Worm (Caenorhabditis elegans) whole organism, L4 larva: ENCODE measurements around the gene ulp-1.

Source experiments
- F10B5.3 ChIP-seq: sonication (generic microtip); optimal IDR thresholded peaks from 2 replicates; lab custom pipeline; 2016; ENCODE audit warnings: mild to moderate bottlenecking, missing genetic modification characterization, missing compliant biosample characterization
- F49E8.2 ChIP-seq: sonication (generic microtip); optimal IDR thresholded peaks from 2 replicates; lab custom pipeline; 2016; ENCODE audit warnings: missing compliant biosample characterization, mild to moderate bottlenecking, missing genetic modification characterization, borderline replicate concordance
- R02D3.7 ChIP-seq: fragments of 150-350 bp; sonication (generic microtip); optimal IDR thresholded peaks from 3 replicates; lab custom pipeline; 2014; ENCODE audit warnings: missing biosample characterization, missing genetic modification characterization
- T26A8.4 ChIP-seq: fragments of 200-800 bp; sonication (Bioruptor generic); IDR thresholded peaks from 2 replicates; pipeline ENCODE4 v1.3.6; 2022; ENCODE audit warnings: missing genetic modification characterization, missing compliant biosample characterization
- Y105C5A.15 ChIP-seq: fragments of 200-800 bp; sonication (Bioruptor generic); IDR thresholded peaks from 2 replicates; pipeline ENCODE4 v1.3.6; 2022; ENCODE audit warnings: missing genetic modification characterization, missing compliant biosample characterization
- Y5F2A.4 ChIP-seq: fragments of 200-800 bp; sonication (Bioruptor generic); optimal IDR thresholded peaks from 2 replicates; lab custom pipeline; 2018; ENCODE audit warnings: mild to moderate bottlenecking, missing genetic modification characterization, missing compliant biosample characterization
- ZK337.2 ChIP-seq: fragments of 200-800 bp; sonication (Bioruptor generic); IDR thresholded peaks from 2 replicates; pipeline ENCODE4 v1.3.6; 2022; ENCODE audit warnings: missing genetic modification reagents, missing genetic modification characterization, missing compliant biosample characterization
- aly-2 ChIP-seq: sonication (generic microtip); optimal IDR thresholded peaks from 2 replicates; lab custom pipeline; 2018; ENCODE audit warnings: missing biosample characterization, missing genetic modification characterization
- ctbp-1 ChIP-seq: fragments of 200-800 bp; sonication (Bioruptor generic); IDR thresholded peaks from 2 replicates; pipeline ENCODE4 v1.3.6; 2022; ENCODE audit warnings: missing genetic modification reagents, missing genetic modification characterization, missing compliant biosample characterization
- daf-16 ChIP-seq, 3 experiments: sonication (generic microtip); optimal IDR thresholded peaks; 2 replicates each; lab custom pipeline; 2016 to 2017; ENCODE audit warnings: missing genetic modification characterization in 3 of 3, missing genetic modification reagents in 3 of 3, mild to moderate bottlenecking in 2 of 3, missing compliant biosample characterization in 2 of 3, missing biosample characterization in 1 of 3, moderate library complexity in 1 of 3
- daf-19 ChIP-seq: fragments of 200-800 bp; sonication (Bioruptor generic); conservative IDR thresholded peaks from 2 replicates; pipeline ENCODE4 v1.3.6; 2022; ENCODE audit warnings: missing genetic modification characterization, missing compliant biosample characterization
- dmd-6 ChIP-seq: fragments of 200-800 bp; sonication (Bioruptor generic); IDR thresholded peaks from 2 replicates; pipeline ENCODE4 v1.3.6; 2022; ENCODE audit warnings: missing genetic modification reagents, missing genetic modification characterization, missing compliant biosample characterization
- dmd-8 ChIP-seq: fragments of 200-800 bp; sonication (Bioruptor generic); IDR thresholded peaks from 2 replicates; pipeline ENCODE4 v1.3.6; 2022; ENCODE audit warnings: missing genetic modification characterization, missing compliant biosample characterization
- dpl-1 ChIP-seq: fragments of 150-350 bp; optimal IDR thresholded peaks from 2 replicates; lab custom pipeline; 2014; ENCODE audit warnings: missing biosample characterization, missing genetic modification reagents, missing genetic modification characterization
- duxl-1 ChIP-seq: sonication (generic microtip); optimal IDR thresholded peaks from 2 replicates; lab custom pipeline; 2016; ENCODE audit warnings: mild to moderate bottlenecking, missing genetic modification characterization, moderate library complexity, missing compliant biosample characterization; ENCODE audit not compliant: poor library complexity
- dve-1 ChIP-seq: sonication (generic microtip); optimal IDR thresholded peaks from 2 replicates; lab custom pipeline; 2017; ENCODE audit warnings: antibody characterized with exemption, mild to moderate bottlenecking, missing genetic modification characterization, missing compliant biosample characterization; ENCODE audit not compliant: insufficient read depth
- fos-1 ChIP-seq: fragments of 150-350 bp; optimal IDR thresholded peaks from 2 replicates; lab custom pipeline; 2014; ENCODE audit warnings: missing biosample characterization, missing genetic modification characterization
- gei-8 ChIP-seq: fragments of 200-800 bp; sonication (Bioruptor generic); optimal IDR thresholded peaks from 2 replicates; lab custom pipeline; 2018; ENCODE audit warnings: mild to moderate bottlenecking, missing genetic modification characterization, missing compliant biosample characterization
- hlh-30 ChIP-seq: sonication (generic microtip); optimal IDR thresholded peaks from 2 replicates; lab custom pipeline; 2017; ENCODE audit warnings: antibody characterized with exemption, mild to moderate bottlenecking, missing genetic modification characterization, missing compliant biosample characterization; ENCODE audit not compliant: insufficient read depth
- jun-1 ChIP-seq: fragments of 150-350 bp; optimal IDR thresholded peaks from 2 replicates; lab custom pipeline; 2014; ENCODE audit warnings: missing biosample characterization, missing genetic modification reagents, missing genetic modification characterization
- lin-13 ChIP-seq: fragments of 150-350 bp; optimal IDR thresholded peaks from 2 replicates; lab custom pipeline; 2014; ENCODE audit warnings: missing biosample characterization, missing genetic modification reagents, missing genetic modification characterization
- lin-38 ChIP-seq: fragments of 200-800 bp; sonication (Bioruptor generic); IDR thresholded peaks from 2 replicates; pipeline ENCODE4 v1.3.6; 2022; ENCODE audit warnings: missing genetic modification reagents, missing genetic modification characterization, missing compliant biosample characterization
- lin-39 ChIP-seq: fragments of 150-350 bp; optimal IDR thresholded peaks from 2 replicates; lab custom pipeline; 2014; ENCODE audit warnings: missing biosample characterization, missing genetic modification reagents, missing genetic modification characterization
- lir-3 ChIP-seq: sonication (generic microtip); optimal IDR thresholded peaks from 2 replicates; lab custom pipeline; 2016; ENCODE audit warnings: mild to moderate bottlenecking, missing genetic modification characterization, missing compliant biosample characterization
- lsy-2 ChIP-seq, 2 experiments: fragments of 150-350 bp in 1 of 2; sonication (generic microtip) in 1 of 2; optimal IDR thresholded peaks; 2 replicates each; lab custom pipeline; 2014 to 2017; ENCODE audit warnings: missing biosample characterization in 2 of 2, missing genetic modification characterization in 2 of 2
- mdt-29 ChIP-seq: fragments of 200-800 bp; sonication (Bioruptor generic); IDR thresholded peaks from 2 replicates; pipeline ENCODE4 v1.3.6; 2022; ENCODE audit warnings: missing genetic modification reagents, missing genetic modification characterization, missing compliant biosample characterization
- mep-1 ChIP-seq: fragments of 150-350 bp; sonication (generic microtip); optimal IDR thresholded peaks from 3 replicates; lab custom pipeline; 2014; ENCODE audit warnings: missing biosample characterization, missing genetic modification characterization
- mes-2 ChIP-seq: sonication (generic microtip); optimal IDR thresholded peaks from 2 replicates; lab custom pipeline; 2016; ENCODE audit warnings: missing genotype, mild to moderate bottlenecking, missing genetic modification characterization, missing compliant biosample characterization; ENCODE audit not compliant: poor library complexity, severe bottlenecking
- mxl-2 ChIP-seq: fragments of 200-800 bp; sonication (Bioruptor generic); conservative IDR thresholded peaks from 2 replicates; pipeline ENCODE4 v1.3.6; 2022; ENCODE audit warnings: missing genetic modification reagents, missing genetic modification characterization, missing compliant biosample characterization
- nhr-102 ChIP-seq: sonication (generic microtip); optimal IDR thresholded peaks from 2 replicates; lab custom pipeline; 2016; ENCODE audit warnings: mild to moderate bottlenecking, missing genetic modification characterization, moderate library complexity, missing compliant biosample characterization
- nhr-111 ChIP-seq: fragments of 200-800 bp; sonication (Bioruptor generic); optimal IDR thresholded peaks from 2 replicates; lab custom pipeline; 2018; ENCODE audit warnings: mild to moderate bottlenecking, missing genetic modification characterization, missing compliant biosample characterization
- nhr-42 ChIP-seq: fragments of 200-800 bp; sonication (Bioruptor generic); IDR thresholded peaks from 2 replicates; pipeline ENCODE4 v1.3.6; 2022; ENCODE audit warnings: missing genetic modification characterization, missing compliant biosample characterization
- nhr-6 ChIP-seq: fragments of 150-350 bp; optimal IDR thresholded peaks from 2 replicates; lab custom pipeline; 2014; ENCODE audit warnings: missing biosample characterization, missing genetic modification characterization
- pqm-1 ChIP-seq: sonication (generic microtip); optimal IDR thresholded peaks from 2 replicates; lab custom pipeline; 2017; ENCODE audit warnings: missing biosample characterization, missing genetic modification characterization
- rbr-2 ChIP-seq: sonication (generic microtip); optimal IDR thresholded peaks from 2 replicates; lab custom pipeline; 2016; ENCODE audit warnings: missing genotype, missing genetic modification characterization, missing compliant biosample characterization
- saeg-2 ChIP-seq: fragments of 200-800 bp; sonication (Bioruptor generic); IDR thresholded peaks from 2 replicates; pipeline ENCODE4 v1.3.6; 2022; ENCODE audit warnings: missing genetic modification reagents, missing genetic modification characterization, missing compliant biosample characterization
- tag-97 ChIP-seq: fragments of 200-800 bp; sonication (Bioruptor generic); IDR thresholded peaks from 2 replicates; pipeline ENCODE4 v1.3.6; 2022; ENCODE audit warnings: missing genetic modification characterization, missing compliant biosample characterization
- unc-130 ChIP-seq: sonication (generic microtip); optimal IDR thresholded peaks from 2 replicates; lab custom pipeline; 2016; ENCODE audit warnings: missing genetic modification reagents, missing genetic modification characterization, missing compliant biosample characterization
- unc-39 ChIP-seq: sonication (generic microtip); optimal IDR thresholded peaks from 2 replicates; lab custom pipeline; 2017; ENCODE audit warnings: missing biosample characterization, missing genetic modification characterization
- vab-7 ChIP-seq: fragments of 200-800 bp; sonication (Bioruptor generic); IDR thresholded peaks from 2 replicates; pipeline ENCODE4 v1.3.6; 2022; ENCODE audit warnings: missing genetic modification reagents, missing genetic modification characterization, missing compliant biosample characterization
- zag-1 ChIP-seq: fragments of 150-350 bp; optimal IDR thresholded peaks from 2 replicates; lab custom pipeline; 2014; ENCODE audit warnings: missing biosample characterization, missing genetic modification characterization
- zip-2 ChIP-seq: fragments of 150-350 bp; optimal IDR thresholded peaks from 2 replicates; lab custom pipeline; 2014; ENCODE audit warnings: missing biosample characterization, missing genetic modification characterization

ulp-1 gene

DNA sequence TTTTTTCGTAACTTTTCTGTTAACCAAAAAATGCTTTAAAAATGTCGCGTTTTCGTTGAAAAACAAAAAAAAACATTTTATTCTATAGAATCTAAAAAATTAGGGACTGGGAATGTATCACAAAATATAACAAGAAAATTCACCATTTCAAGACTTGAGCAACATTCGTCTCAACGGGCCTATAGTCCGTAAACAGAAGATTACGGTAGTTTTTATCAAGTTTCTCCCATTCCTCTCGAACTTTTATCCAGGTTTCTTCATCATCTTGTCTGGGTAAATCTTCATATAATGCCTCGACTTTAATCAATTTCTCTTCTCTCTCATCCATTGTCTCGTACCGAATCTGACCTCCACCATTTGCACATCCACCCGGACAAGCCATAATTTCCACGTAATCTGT is 14.2 kb downstream of the ulp-1 start:
- TF ChIP-seq gei-8 (GFP tag; lab: Kevin White, UChicago) (no peak), fos-1 (tag; lab: Kevin White, UChicago) (no peak), nhr-102 (tag; lab: Kevin White, UChicago) (no peak), unc-130 (GFP tag; lab: Kevin White, UChicago) (no peak), lin-38 (GFP tag; lab: Robert Waterston, UW) (0 out of 2 replicates have a peak, but pooled peaks have one; percentile 12), T26A8.4 (no peak), mes-2 (tag; lab: Kevin White, UChicago) (peak; percentile 7), Y105C5A.15 (GFP tag; lab: Robert Waterston, UW) (no peak), lin-13 (GFP tag; lab: Kevin White, UChicago) (no peak), zag-1 (tag; lab: Kevin White, UChicago) (no peak), jun-1 (tag; lab: Kevin White, UChicago) (no peak), F10B5.3 (tag; lab: Kevin White, UChicago) (no peak), ctbp-1 (GFP tag; lab: Robert Waterston, UW) (0 out of 2 replicates have a peak, but pooled peaks have one; percentile 11)

DNA sequence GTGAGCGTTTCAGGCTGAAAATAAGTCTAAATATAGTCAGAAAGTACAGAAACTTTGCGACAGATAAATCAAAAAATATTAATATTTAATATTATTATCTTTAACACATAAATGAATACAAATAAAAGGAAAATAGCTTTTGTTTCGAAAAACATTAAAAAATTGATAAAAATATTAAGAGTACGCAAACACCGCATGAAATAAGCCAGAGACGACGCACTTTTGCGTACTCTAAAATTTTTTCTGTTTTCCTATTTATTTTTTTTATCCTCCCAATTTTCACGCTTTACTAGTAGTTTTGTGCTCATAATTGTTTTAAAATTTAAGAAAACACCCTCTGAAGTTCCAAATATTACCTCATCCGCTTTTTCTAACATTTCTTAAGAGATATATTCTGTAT is 16.5 kb downstream of the ulp-1 start, which contains the start of the genes rbm-42 and grwd-1:
Gene rbm-42, minus strand, starts transcription at position 93 of the 400 bp plus-strand sequence.
Gene grwd-1, plus strand, starts transcription at position 328 of the 400 bp plus-strand sequence.
- peak; percentile 6 for TF ChIP-seq hlh-30 (tag; lab: Kevin White, UChicago)
- peak in 1 of 2 experiments; percentile 62 for TF ChIP-seq lsy-2 (tag; optimal IDR thresholded peaks at IDR 0.05; lab: Kevin White, UChicago)
- TF ChIP-seq mxl-2 (GFP tag; lab: Robert Waterston, UW) = no peak
- peak; percentile 37; the same call in 1 of the 2 replicates for TF ChIP-seq lin-38 (GFP tag; lab: Robert Waterston, UW)
- peak; percentile 29 for TF ChIP-seq mep-1 (tag; lab: Kevin White, UChicago)
- TF ChIP-seq T26A8.4 = no peak
- TF ChIP-seq dpl-1 (GFP tag; lab: Kevin White, UChicago) = peak; percentile 30
- peak; percentile 49 for TF ChIP-seq mes-2 (tag; lab: Kevin White, UChicago)
- TF ChIP-seq nhr-42 (GFP tag; lab: Robert Waterston, UW) = no peak
- TF ChIP-seq zip-2 = no peak
- TF ChIP-seq daf-16 (GFP tag; optimal IDR thresholded peaks at IDR 0.05; lab: Kevin White, UChicago) = no peak
- TF ChIP-seq daf-16 (tag; optimal IDR thresholded peaks at IDR 0.05; lab: Kevin White, UChicago) = peak; percentile 13
- TF ChIP-seq dve-1 (tag; lab: Kevin White, UChicago) = peak; percentile 26

DNA sequence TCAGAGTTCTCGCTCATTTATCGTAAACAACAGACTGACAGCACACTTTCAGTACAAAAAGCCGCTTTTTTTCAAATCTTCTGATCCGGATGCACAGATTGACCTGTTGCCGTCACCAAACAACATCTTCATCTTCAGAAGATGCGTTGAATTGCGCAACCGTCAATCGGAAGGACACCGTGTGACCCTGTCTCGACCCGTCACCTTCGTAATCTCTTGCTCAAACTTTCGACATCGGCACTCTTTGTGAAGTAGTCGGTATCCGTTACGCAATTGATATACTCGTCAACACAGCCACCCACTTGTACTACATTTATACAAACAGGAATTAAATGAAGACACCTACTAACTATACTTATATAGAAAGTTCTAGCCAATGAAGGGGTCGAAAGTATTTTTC is 18.6 kb downstream of the ulp-1 start:
- no peak for TF ChIP-seq nhr-6 (tag; lab: Kevin White, UChicago)
- no peak for TF ChIP-seq saeg-2
- no peak for TF ChIP-seq R02D3.7 (tag; lab: Kevin White, UChicago)
- TF ChIP-seq lin-13 (GFP tag; lab: Kevin White, UChicago) = no peak
- TF ChIP-seq unc-39 (tag; lab: Kevin White, UChicago) = no peak
- TF ChIP-seq dmd-8 (GFP tag; lab: Robert Waterston, UW) = no peak
- no peak for TF ChIP-seq rbr-2
- TF ChIP-seq lir-3 (tag; lab: Kevin White, UChicago) = no peak
- TF ChIP-seq nhr-42 (GFP tag; lab: Robert Waterston, UW) = no peak
- TF ChIP-seq vab-7 (GFP tag; lab: Robert Waterston, UW) = no peak
- no peak for TF ChIP-seq dmd-6 (GFP tag; lab: Robert Waterston, UW)
- no peak for TF ChIP-seq nhr-111 (GFP tag; lab: Kevin White, UChicago)
- no peak for TF ChIP-seq tag-97 (GFP tag; lab: Robert Waterston, UW)
- no peak for TF ChIP-seq ZK337.2 (GFP tag; lab: Robert Waterston, UW)

DNA sequence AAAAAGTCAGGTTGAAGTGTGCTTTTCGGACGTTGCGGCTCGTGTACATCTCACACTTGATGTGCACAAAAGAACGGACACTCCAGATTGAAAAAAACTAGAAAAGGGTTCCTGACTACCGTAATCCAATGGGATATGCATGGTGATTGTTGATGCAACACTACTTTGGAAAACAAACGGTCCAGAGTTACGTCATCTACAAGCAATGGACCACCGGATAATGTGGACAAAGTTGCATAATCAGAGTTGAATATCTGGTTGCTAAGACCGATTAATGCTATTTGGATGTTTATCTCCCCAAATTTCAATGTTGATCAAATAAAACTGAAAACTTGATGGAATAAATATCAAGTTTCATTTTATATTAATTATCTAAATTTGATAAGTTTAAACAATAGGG is 19.6 kb downstream of the ulp-1 start:
- TF ChIP-seq pqm-1 (tag; lab: Kevin White, UChicago) (no peak), mdt-29 (GFP tag; lab: Robert Waterston, UW) (no peak), F49E8.2 (tag; lab: Kevin White, UChicago) (no peak), lin-39 (tag; lab: Kevin White, UChicago) (no peak), aly-2 (tag; lab: Kevin White, UChicago) (no peak), Y5F2A.4 (GFP tag; lab: Kevin White, UChicago) (no peak), daf-19 (GFP tag; lab: Robert Waterston, UW) (no peak), daf-16 (GFP tag; optimal IDR thresholded peaks at IDR 0.05; lab: Kevin White, UChicago) (no peak), daf-16 (tag; optimal IDR thresholded peaks at IDR 0.05; lab: Kevin White, UChicago) (no peak), duxl-1 (tag; lab: Kevin White, UChicago) (no peak)
- TF ChIP-seq, all 104 proteins: peak for 0
